Comparison of ENCODE assay signal across 3 fruit fly cellular contexts in genomic region chr3L:17926575-17927276, dm6.
A peak's percentile ranks its signal among the peaks of the same experiment; 100 is the strongest.
TF ChIP-seq lines count a peak whose summit lies in the region.

No protein-coding gene starts in this region.

TF ChIP-seq in whole organism, prepupa, 60 proteins besides CTCF, POLR2A, EP300 and RAD21 (continues in another document):
- TF ChIP-seq Lpt (GFP tag; optimal IDR thresholded peaks at IDR 0.05; lab: Kevin White, UChicago), result no peak
- TF ChIP-seq CG8632 (GFP tag; optimal IDR thresholded peaks at IDR 0.05; lab: Kevin White, UChicago), result peak; percentile 51
- TF ChIP-seq lz (GFP tag; optimal IDR thresholded peaks at IDR 0.05; lab: Kevin White, UChicago), result no peak
- peak; percentile 8 for TF ChIP-seq cyc (GFP tag; optimal IDR thresholded peaks at IDR 0.05; lab: Kevin White, UChicago)
- TF ChIP-seq Hr39 (GFP tag; optimal IDR thresholded peaks at IDR 0.05; lab: Kevin White, UChicago), result no peak
- peak; percentile 54 for TF ChIP-seq CG10631 (GFP tag; optimal IDR thresholded peaks at IDR 0.05; lab: Kevin White, UChicago)
- TF ChIP-seq dsx (GFP tag; optimal IDR thresholded peaks at IDR 0.05; lab: Kevin White, UChicago; ENCODE audit: poor library complexity, severe bottlenecking), result peak; percentile 56
- TF ChIP-seq CG3032 (tag; optimal IDR thresholded peaks at IDR 0.05; lab: Kevin White, UChicago), result peak; percentile 60
- TF ChIP-seq CG11762 (GFP tag; optimal IDR thresholded peaks at IDR 0.05; lab: Kevin White, UChicago; ENCODE audit: insufficient read depth), result no peak
- no peak for TF ChIP-seq Gug (GFP tag; IDR thresholded peaks at IDR 0.05; lab: Robert Waterston, UW)
- TF ChIP-seq Eip93F (GFP tag; optimal IDR thresholded peaks at IDR 0.05; lab: Kevin White, UChicago), result no peak
- TF ChIP-seq dac (GFP tag; optimal IDR thresholded peaks at IDR 0.05; lab: Kevin White, UChicago), result no peak
- TF ChIP-seq CG6276 (GFP tag; optimal IDR thresholded peaks at IDR 0.05; lab: Kevin White, UChicago), result no peak
- peak; percentile 90 for TF ChIP-seq svp (GFP tag; lab: Kevin White, UChicago)
- TF ChIP-seq CG6792 (GFP tag; optimal IDR thresholded peaks at IDR 0.05; lab: Kevin White, UChicago), result peak; percentile 20
- peak; percentile 87 for TF ChIP-seq Eip78C (GFP tag; lab: Kevin White, UChicago)
- TF ChIP-seq CG3919 (GFP tag; optimal IDR thresholded peaks at IDR 0.05; lab: Kevin White, UChicago), result peak; percentile 49
- no peak for TF ChIP-seq Hr38 (GFP tag; optimal IDR thresholded peaks at IDR 0.05; lab: Kevin White, UChicago)
- TF ChIP-seq Smox (GFP tag; optimal IDR thresholded peaks at IDR 0.05; lab: Kevin White, UChicago), result no peak
- TF ChIP-seq CG34406 (GFP tag; optimal IDR thresholded peaks at IDR 0.05; lab: Kevin White, UChicago), result peak; percentile 57
- TF ChIP-seq CG1621 (tag; optimal IDR thresholded peaks at IDR 0.05; lab: Kevin White, UChicago), result no peak
- TF ChIP-seq fd85E (GFP tag; optimal IDR thresholded peaks at IDR 0.05; lab: Kevin White, UChicago), result no peak
- peak; percentile 62 for TF ChIP-seq spab (GFP tag; optimal IDR thresholded peaks at IDR 0.05; lab: Kevin White, UChicago)
- TF ChIP-seq Hr4 (GFP tag; optimal IDR thresholded peaks at IDR 0.05; lab: Kevin White, UChicago), result no peak
- peak; percentile 58 for TF ChIP-seq CG6808 (GFP tag; optimal IDR thresholded peaks at IDR 0.05; lab: Kevin White, UChicago)
- TF ChIP-seq CG6854 (GFP tag; optimal IDR thresholded peaks at IDR 0.05; lab: Kevin White, UChicago), result no peak
- no peak for TF ChIP-seq CG15336 (GFP tag; IDR thresholded peaks at IDR 0.05; lab: Robert Waterston, UW)
- no peak for TF ChIP-seq CG8319 (GFP tag; optimal IDR thresholded peaks at IDR 0.05; lab: Kevin White, UChicago)
- TF ChIP-seq salr (GFP tag; optimal IDR thresholded peaks at IDR 0.05; lab: Kevin White, UChicago), result peak; percentile 16 to 47
- peak in 1 of 2 experiments; percentile 66 for TF ChIP-seq ss (GFP tag; optimal IDR thresholded peaks at IDR 0.05; lab: Kevin White, UChicago)
- TF ChIP-seq achi (GFP tag; optimal IDR thresholded peaks at IDR 0.05; lab: Kevin White, UChicago), result peak; percentile 46

TF ChIP-seq in whole organism, pupa, 21 proteins besides CTCF, POLR2A, EP300 and RAD21:
- TF ChIP-seq CG34367 (tag; optimal IDR thresholded peaks at IDR 0.05; lab: Kevin White, UChicago) (peak; percentile 29), CG14655 (GFP tag; optimal IDR thresholded peaks at IDR 0.05; lab: Kevin White, UChicago) (peak; percentile 38), CG15710 (tag; optimal IDR thresholded peaks at IDR 0.05; lab: Kevin White, UChicago) (peak; percentile 79), gl (tag; optimal IDR thresholded peaks at IDR 0.05; lab: Kevin White, UChicago) (no peak), Pif1B (GFP tag; optimal IDR thresholded peaks at IDR 0.05; lab: Kevin White, UChicago) (no peak), CG17806 (tag; optimal IDR thresholded peaks at IDR 0.05; lab: Kevin White, UChicago) (peak; percentile 69), Ets98B (GFP tag; IDR thresholded peaks at IDR 0.05; lab: Robert Waterston, UW) (no peak), CG32121 (GFP tag; IDR thresholded peaks at IDR 0.05; lab: Robert Waterston, UW) (no peak), D1 (tag; optimal IDR thresholded peaks at IDR 0.05; lab: Kevin White, UChicago) (peak; percentile 14), EcR (GFP tag; optimal IDR thresholded peaks at IDR 0.05; lab: Kevin White, UChicago) (peak; percentile 97), CG8159 (tag; optimal IDR thresholded peaks at IDR 0.05; lab: Kevin White, UChicago) (peak; percentile 78), Pif1A (GFP tag; optimal IDR thresholded peaks at IDR 0.05; lab: Kevin White, UChicago) (peak; percentile 42), CG9948 (tag; optimal IDR thresholded peaks at IDR 0.05; lab: Kevin White, UChicago) (peak; percentile 62)
TF ChIP-seq in whole organism, pupa: peak in this region for 9.

TF ChIP-seq in whole organism, wandering third instar larva, 38 proteins besides CTCF, POLR2A, EP300 and RAD21:
- TF ChIP-seq OdsH (GFP tag; optimal IDR thresholded peaks at IDR 0.05; lab: Kevin White, UChicago) (peak; percentile 30), sage (GFP tag; optimal IDR thresholded peaks at IDR 0.05; lab: Kevin White, UChicago) (no peak), woc (GFP tag; optimal IDR thresholded peaks at IDR 0.05; lab: Kevin White, UChicago) (no peak), ey (GFP tag; optimal IDR thresholded peaks at IDR 0.05; lab: Kevin White, UChicago) (peak; percentile 9), rgr (GFP tag; optimal IDR thresholded peaks at IDR 0.05; lab: Kevin White, UChicago) (peak; percentile 8), Dfd (GFP tag; optimal IDR thresholded peaks at IDR 0.05; lab: Kevin White, UChicago) (no peak), pan (optimal IDR thresholded peaks at IDR 0.05; lab: Kevin White, UChicago) (no peak), lola (GFP tag; optimal IDR thresholded peaks at IDR 0.05; lab: Kevin White, UChicago) (no peak), sv (GFP tag; optimal IDR thresholded peaks at IDR 0.05; lab: Kevin White, UChicago) (no peak), CrebA (GFP tag; optimal IDR thresholded peaks at IDR 0.05; lab: Kevin White, UChicago; ENCODE audit: borderline replicate concordance) (no peak), h (GFP tag; optimal IDR thresholded peaks at IDR 0.05; lab: Kevin White, UChicago) (peak; percentile 23), dsf (GFP tag; optimal IDR thresholded peaks at IDR 0.05; lab: Kevin White, UChicago; ENCODE audit: borderline replicate concordance) (no peak), jim (GFP tag; optimal IDR thresholded peaks at IDR 0.05; lab: Kevin White, UChicago) (no peak), psq (GFP tag; optimal IDR thresholded peaks at IDR 0.05; lab: Kevin White, UChicago) (peak; percentile 20), Hnf4 (GFP tag; optimal IDR thresholded peaks at IDR 0.05; lab: Kevin White, UChicago) (no peak), HLH106 (tag; optimal IDR thresholded peaks at IDR 0.05; lab: Kevin White, UChicago) (no peak), Abd-B (GFP tag; optimal IDR thresholded peaks at IDR 0.05; lab: Kevin White, UChicago) (no peak), fru (GFP tag; optimal IDR thresholded peaks at IDR 0.05; lab: Kevin White, UChicago) (peak; percentile 28), GATAd (GFP tag; optimal IDR thresholded peaks at IDR 0.05; lab: Kevin White, UChicago) (no peak), dl (GFP tag; optimal IDR thresholded peaks at IDR 0.05; lab: Kevin White, UChicago; ENCODE audit: insufficient read depth in 1 of 2, partially characterized antibody in 2 of 2) (no peak), Vsx2 (GFP tag; optimal IDR thresholded peaks at IDR 0.05; lab: Kevin White, UChicago; ENCODE audit: partially characterized antibody) (no peak), brk (GFP tag; optimal IDR thresholded peaks at IDR 0.05; lab: Kevin White, UChicago) (no peak), CG32264 (GFP tag; optimal IDR thresholded peaks at IDR 0.05; lab: Kevin White, UChicago) (no peak), dmrt93B (GFP tag; optimal IDR thresholded peaks at IDR 0.05; lab: Kevin White, UChicago) (peak; percentile 12), Rel (GFP tag; optimal IDR thresholded peaks at IDR 0.05; lab: Kevin White, UChicago) (no peak), Rel (tag; optimal IDR thresholded peaks at IDR 0.05; lab: Kevin White, UChicago) (peak; percentile 93), Sp1 (GFP tag; optimal IDR thresholded peaks at IDR 0.05; lab: Kevin White, UChicago) (no peak), usp (GFP tag; optimal IDR thresholded peaks at IDR 0.05; lab: Kevin White, UChicago) (no peak), foxo (GFP tag; optimal IDR thresholded peaks at IDR 0.05; lab: Kevin White, UChicago) (peak in 1 of 2 experiments; percentile 14), CG9705 (GFP tag; optimal IDR thresholded peaks at IDR 0.05; lab: Kevin White, UChicago) (no peak), br (GFP tag; optimal IDR thresholded peaks at IDR 0.05; lab: Kevin White, UChicago) (no peak), Hr78 (GFP tag; optimal IDR thresholded peaks at IDR 0.05; lab: Kevin White, UChicago) (no peak), N (GFP tag; optimal IDR thresholded peaks at IDR 0.05; lab: Kevin White, UChicago) (no peak), Myc (optimal IDR thresholded peaks at IDR 0.05; lab: Kevin White, UChicago) (no peak), Mio (GFP tag; optimal IDR thresholded peaks at IDR 0.05; lab: Kevin White, UChicago) (no peak), Jra (GFP tag; optimal IDR thresholded peaks at IDR 0.05; lab: Kevin White, UChicago) (no peak)

Comparison
In these comparisons a context has a peak if more than half of its experiments do, and no peak if none do; other contexts are left out.
1. Of the 1 proteins assayed by ChIP-seq in both whole organism, prepupa and whole organism, wandering third instar larva: peak only in whole organism, prepupa: none; only in whole organism, wandering third instar larva: none; in both: OdsH; in neither: 0.